Worm (Caenorhabditis elegans): Measurements from ENCODE around the gene nhr-68.

Gene nhr-68

DNA sequence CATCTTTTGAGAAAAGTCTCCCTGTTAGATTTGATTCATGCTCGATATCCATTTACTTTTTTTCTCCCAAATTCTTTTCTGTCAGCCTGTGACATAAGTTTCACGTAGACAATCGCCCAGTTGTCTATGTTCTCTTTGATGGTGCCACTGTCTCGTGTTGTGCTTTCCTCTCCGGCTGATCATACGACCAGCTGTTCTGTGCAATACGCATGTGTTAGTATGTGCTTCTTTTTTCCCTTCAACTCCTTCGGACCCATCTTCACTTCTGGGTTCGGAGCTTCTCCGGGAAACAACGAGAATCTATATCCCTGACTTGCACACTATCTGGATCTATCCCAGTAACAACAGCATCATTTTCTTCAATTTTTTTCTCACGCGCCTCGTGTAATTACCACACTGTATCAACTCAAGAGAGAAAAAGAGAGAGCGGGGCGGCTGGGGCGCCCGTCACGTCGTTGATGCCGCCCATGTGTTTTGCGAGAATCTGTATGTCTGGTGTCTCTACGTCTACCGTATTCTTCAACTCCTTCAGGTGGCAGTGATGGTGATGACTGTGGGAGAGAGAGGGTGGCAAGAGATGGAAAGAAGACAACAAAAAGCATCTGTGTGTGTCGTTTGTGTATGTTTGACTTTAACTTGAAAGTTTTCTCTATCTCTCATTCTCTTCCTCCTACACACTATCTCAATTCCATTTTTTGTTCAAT, 41.3 kb upstream of the nhr-68 start (continued):
- no peak for TF ChIP-seq cebp-1 (GFP tag; IDR thresholded peaks at IDR 0.05)
- TF ChIP-seq cebp-1 (tag; optimal IDR thresholded peaks at IDR 0.05), result peak; percentile 77
- TF ChIP-seq attf-6 (GFP tag; IDR thresholded peaks at IDR 0.05), result no peak
- no peak for TF ChIP-seq nhr-27 (tag; optimal IDR thresholded peaks at IDR 0.05)
- no peak for TF ChIP-seq F33H1.4 (GFP tag; IDR thresholded peaks at IDR 0.05)
- TF ChIP-seq B0261.1 (tag; optimal IDR thresholded peaks at IDR 0.05), result no peak
- TF ChIP-seq hrde-1 (tag; optimal IDR thresholded peaks at IDR 0.05; ENCODE audit: borderline replicate concordance), result no peak
- no peak for TF ChIP-seq C17E4.6 (GFP tag; IDR thresholded peaks at IDR 0.05)
- TF ChIP-seq ceh-100 (GFP tag; IDR thresholded peaks at IDR 0.05), result no peak
- TF ChIP-seq tbp1 (GFP tag; optimal IDR thresholded peaks at IDR 0.05), result peak; percentile 22
- TF ChIP-seq Y79H2A.3 (GFP tag; conservative IDR thresholded peaks at IDR 0.05), result no peak
- TF ChIP-seq gei-17 (GFP tag; optimal IDR thresholded peaks at IDR 0.05), result peak; percentile 20
- no peak for TF ChIP-seq bed-2 (GFP tag; IDR thresholded peaks at IDR 0.05)
- peak; percentile 7 for TF ChIP-seq F23B12.7 (tag; optimal IDR thresholded peaks at IDR 0.05; ENCODE audit: insufficient read depth)
- peak; percentile 78 for TF ChIP-seq lin-40 (tag; optimal IDR thresholded peaks at IDR 0.05)
- peak; percentile 84 for TF ChIP-seq nhr-90 (tag; optimal IDR thresholded peaks at IDR 0.05)
- 0 out of 2 replicates have a peak, but pooled peaks have one; percentile 49 for TF ChIP-seq lin-26 (GFP tag; IDR thresholded peaks at IDR 0.05)
- no peak for TF ChIP-seq egl-18 (GFP tag; IDR thresholded peaks at IDR 0.05)
- no peak for TF ChIP-seq F57C9.4 (tag; optimal IDR thresholded peaks at IDR 0.05)
- peak; percentile 79 for TF ChIP-seq zfh-2 (GFP tag; conservative IDR thresholded peaks at IDR 0.05)
- TF ChIP-seq ztf-26 (tag; optimal IDR thresholded peaks at IDR 0.05), result peak; percentile 70
- TF ChIP-seq somi-1 (GFP tag; optimal IDR thresholded peaks at IDR 0.05), result peak; percentile 88
- TF ChIP-seq F49E8.2 (tag; optimal IDR thresholded peaks at IDR 0.05; ENCODE audit: insufficient read depth), result no peak
- TF ChIP-seq Y67H2A.10 (GFP tag; conservative IDR thresholded peaks at IDR 0.05), result 0 out of 2 replicates have a peak, but pooled peaks have one; percentile 38
- TF ChIP-seq akir-1 (GFP tag; optimal IDR thresholded peaks at IDR 0.05), result no peak
- TF ChIP-seq ztf-18 (tag; optimal IDR thresholded peaks at IDR 0.05), result peak; percentile 37
- TF ChIP-seq Y53F4B.3 (GFP tag; IDR thresholded peaks at IDR 0.05), result no peak
- no peak for TF ChIP-seq ztf-22 (GFP tag; optimal IDR thresholded peaks at IDR 0.05)
- TF ChIP-seq xnd-1 (tag; optimal IDR thresholded peaks at IDR 0.05), result no peak
- no peak for TF ChIP-seq lsl-1 (GFP tag; optimal IDR thresholded peaks at IDR 0.05)
- no peak for TF ChIP-seq F39B2.1 (GFP tag; IDR thresholded peaks at IDR 0.05)
- no peak for TF ChIP-seq B0019.2 (GFP tag; conservative IDR thresholded peaks at IDR 0.05)

- TF ChIP-seq nhr-80 (tag; optimal IDR thresholded peaks at IDR 0.05) (peak; percentile 49), C06A6.2 (GFP tag; conservative IDR thresholded peaks at IDR 0.05) (0 out of 2 replicates have a peak, but pooled peaks have one; percentile 7), ama-1 (optimal IDR thresholded peaks at IDR 0.05) (peak; percentile 52), ama-1 (GFP tag; optimal IDR thresholded peaks at IDR 0.05) (no peak), ztf-28 (GFP tag; IDR thresholded peaks at IDR 0.05) (no peak), attf-5 (GFP tag; optimal IDR thresholded peaks at IDR 0.05) (peak; percentile 23), F23B12.7 (tag; optimal IDR thresholded peaks at IDR 0.05; ENCODE audit: insufficient read depth) (no peak), cebp-1 (GFP tag; IDR thresholded peaks at IDR 0.05) (no peak), cebp-1 (tag; optimal IDR thresholded peaks at IDR 0.05) (peak; percentile 22), ets-4 (GFP tag; optimal IDR thresholded peaks at IDR 0.05) (no peak), hmg-20 (GFP tag; IDR thresholded peaks at IDR 0.05) (no peak), him-1 (tag; optimal IDR thresholded peaks at IDR 0.05) (no peak), Y53G8AR.9 (GFP tag; conservative IDR thresholded peaks at IDR 0.05) (0 out of 2 replicates have a peak, but pooled peaks have one; percentile 2)
These were observed 40.7 kb upstream of the nhr-68 start for ce11 chrV:11532535-11532853.
